Worm (Caenorhabditis elegans) whole organism, L1 larva: Measurements from ENCODE around the gene prdx-2.

Experiments used
- ceh-82 ChIP-seq, 3 experiments: fragments of 150-350 bp in 1 of 3; sonication (generic microtip) in 2 of 3; optimal IDR thresholded peaks; 2 replicates each; lab custom pipeline; 2014 to 2017; ENCODE audit warnings: missing biosample characterization in 3 of 3, missing genetic modification characterization in 3 of 3
- egl-27 ChIP-seq, 2 experiments: fragments of 150-350 bp in 1 of 2; sonication (generic microtip); optimal IDR thresholded peaks; 3 replicates each; lab custom pipeline; 2017 to 2018; ENCODE audit warnings: missing biosample characterization in 2 of 2, missing genetic modification characterization in 2 of 2, missing genetic modification reagents in 2 of 2
- elt-3 ChIP-seq, 6 experiments: fragments of 150-350 bp in 1 of 6; sonication (generic microtip); optimal IDR thresholded peaks; 2 replicates each; lab custom pipeline; 2017 to 2018; ENCODE audit warnings: missing biosample characterization in 6 of 6, missing genetic modification characterization in 6 of 6, inconsistent platforms in 1 of 6
- fkh-10 ChIP-seq: sonication (generic microtip); optimal IDR thresholded peaks from 2 replicates; lab custom pipeline; 2017; ENCODE audit warnings: missing biosample characterization, missing genetic modification reagents, missing genetic modification characterization
- fos-1 ChIP-seq: fragments of 150-350 bp; optimal IDR thresholded peaks from 2 replicates; lab custom pipeline; 2014; ENCODE audit warnings: missing biosample characterization, missing genetic modification characterization
- hlh-17 ChIP-seq: fragments of 200-800 bp; sonication (Bioruptor generic); optimal IDR thresholded peaks from 2 replicates; lab custom pipeline; 2018; ENCODE audit warnings: missing genetic modification characterization, mild to moderate bottlenecking, missing compliant biosample characterization, moderate library complexity, borderline replicate concordance
- lin-14 ChIP-seq: fragments of 200-800 bp; sonication (Bioruptor generic); optimal IDR thresholded peaks from 2 replicates; lab custom pipeline; 2018; ENCODE audit warnings: mild to moderate bottlenecking, missing genetic modification characterization, moderate library complexity, missing compliant biosample characterization
- nhr-237 ChIP-seq: fragments of 150-350 bp; optimal IDR thresholded peaks from 2 replicates; lab custom pipeline; 2014; ENCODE audit warnings: missing biosample characterization, missing genetic modification characterization
- snpc-4 ChIP-seq: fragments of 150-350 bp; optimal IDR thresholded peaks from 2 replicates; lab custom pipeline; 2014; ENCODE audit warnings: missing biosample characterization, missing genetic modification characterization
- sox-4 ChIP-seq: sonication (generic microtip); optimal IDR thresholded peaks from 2 replicates; lab custom pipeline; 2016; ENCODE audit warnings: missing genetic modification characterization, missing compliant biosample characterization
- sup-37 ChIP-seq: fragments of 200-800 bp; sonication (Bioruptor generic); optimal IDR thresholded peaks from 2 replicates; lab custom pipeline; 2018; ENCODE audit warnings: mild to moderate bottlenecking, missing genetic modification characterization, missing compliant biosample characterization
- tbx-2 ChIP-seq: sonication (generic microtip); optimal IDR thresholded peaks from 2 replicates; lab custom pipeline; 2016; ENCODE audit warnings: missing genetic modification characterization, missing compliant biosample characterization
- ztf-11 ChIP-seq, 2 experiments: sonication (generic microtip); optimal IDR thresholded peaks; 2 replicates each; lab custom pipeline; 2016 to 2017; ENCODE audit warnings: missing genetic modification characterization in 2 of 2, missing biosample characterization in 1 of 2, missing compliant biosample characterization in 1 of 2

- no peak for TF ChIP-seq fkh-10 (GFP tag; lab: Kevin White, UChicago)
- no peak for TF ChIP-seq snpc-4 (tag; lab: Kevin White, UChicago)
- TF ChIP-seq ztf-11 (tag; optimal IDR thresholded peaks at IDR 0.05; lab: Kevin White, UChicago) = no peak
- TF ChIP-seq hlh-17 (GFP tag; lab: Kevin White, UChicago) = no peak
- TF ChIP-seq nhr-237 (tag; lab: Kevin White, UChicago) = no peak
- no peak for TF ChIP-seq elt-3 (tag; optimal IDR thresholded peaks at IDR 0.05; lab: Kevin White, UChicago)
- TF ChIP-seq sup-37 (GFP tag; lab: Kevin White, UChicago) = no peak
- no peak for TF ChIP-seq lin-14 (GFP tag; lab: Kevin White, UChicago)
- no peak for TF ChIP-seq sox-4 (tag; lab: Kevin White, UChicago)
- no peak for TF ChIP-seq fos-1 (tag; lab: Kevin White, UChicago)
- no peak for TF ChIP-seq tbx-2
- no peak for TF ChIP-seq ceh-82 (tag; optimal IDR thresholded peaks at IDR 0.05; lab: Kevin White, UChicago)
- TF ChIP-seq egl-27 (tag; optimal IDR thresholded peaks at IDR 0.05; lab: Kevin White, UChicago) = no peak
These were observed 15.1 kb downstream of the prdx-2 start, which contains the start of gene brap-2 for ce11 chrII:5393090-5393489.
